Fruit fly (Drosophila melanogaster) whole organism, adult: Measurements from ENCODE around the gene Eaat2.

ENCODE experiments used
- CG11617 ChIP-seq: fragments of 200-800 bp; sonication (Bioruptor generic); optimal IDR thresholded peaks from 2 replicates; lab custom pipeline; 2017; ENCODE audit warnings: mild to moderate bottlenecking, missing biosample characterization, missing genetic modification reagents, missing genetic modification characterization
- CG12768 ChIP-seq: fragments of 200-800 bp; sonication (Bioruptor generic); optimal IDR thresholded peaks from 2 replicates; lab custom pipeline; 2017; ENCODE audit warnings: missing biosample characterization, missing genetic modification characterization, mild to moderate bottlenecking, moderate library complexity, missing genetic modification reagents
- Mnt ChIP-seq: fragments of 200-800 bp; sonication (Bioruptor generic); optimal IDR thresholded peaks from 2 replicates; lab custom pipeline; 2016; ENCODE audit warnings: missing biosample characterization, mild to moderate bottlenecking, missing genetic modification characterization
- bab1 ChIP-seq: fragments of 200-800 bp; sonication (Bioruptor generic); optimal IDR thresholded peaks from 3 replicates; lab custom pipeline; 2019; ENCODE audit warnings: missing biosample characterization, mild to moderate bottlenecking, missing genetic modification characterization, moderate library complexity
- cic ChIP-seq: fragments of 200-800 bp; sonication (Bioruptor generic); optimal IDR thresholded peaks from 2 replicates; lab custom pipeline; 2017; ENCODE audit warnings: missing biosample characterization, mild to moderate bottlenecking, missing genetic modification characterization, moderate library complexity
- cnc ChIP-seq, 2 experiments: fragments of >200 bp; optimal IDR thresholded peaks; 2 replicates each; lab custom pipeline; 2017

DNA sequence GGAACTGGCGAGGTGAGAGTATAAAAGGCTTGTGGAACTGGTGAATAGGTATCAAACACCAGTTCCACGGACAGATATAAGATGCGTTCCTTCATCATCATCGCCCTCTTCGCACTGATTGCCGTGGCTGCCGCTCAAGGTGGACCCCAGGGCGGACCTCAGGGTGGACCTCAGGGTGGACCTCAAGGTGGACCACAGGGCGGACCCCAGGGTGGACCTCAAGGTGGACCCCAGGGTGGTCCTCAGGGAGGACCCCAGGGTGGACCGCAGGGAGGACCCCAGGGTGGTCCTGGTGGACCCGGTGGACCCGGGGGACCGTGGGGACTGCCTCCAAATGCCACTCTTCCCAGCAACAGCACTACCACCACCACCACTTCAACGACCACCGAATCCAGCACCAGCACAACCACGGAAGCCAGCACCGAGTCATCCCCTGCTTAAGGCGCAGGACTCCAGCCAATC is 35.0 kb upstream of the Eaat2 start, which contains the start of gene CG13947:
- TF ChIP-seq bab1 (GFP tag; lab: Kevin White, UChicago) (no peak), CG12768 (GFP tag; lab: Kevin White, UChicago) (no peak), Mnt (no peak), CG11617 (GFP tag; lab: Kevin White, UChicago) (no peak), cnc (optimal IDR thresholded peaks at IDR 0.05; lab: Kevin White, UChicago) (no peak), cic (GFP tag; lab: Kevin White, UChicago) (no peak)
